Worm (Caenorhabditis elegans) whole organism, early embryonic: ENCODE results near the gene srx-43.

Source experiments
- B0310.2 ChIP-seq: sonication (generic microtip); optimal IDR thresholded peaks from 2 replicates; lab custom pipeline; 2016; ENCODE audit warnings: mild to moderate bottlenecking, missing genetic modification characterization, missing compliant biosample characterization
- F13C5.2 ChIP-seq: sonication (generic microtip); optimal IDR thresholded peaks from 2 replicates; lab custom pipeline; 2017; ENCODE audit warnings: mild to moderate bottlenecking, missing genetic modification characterization, inconsistent platforms, missing compliant biosample characterization
- aly-1 ChIP-seq: sonication (generic microtip); optimal IDR thresholded peaks from 2 replicates; lab custom pipeline; 2016; ENCODE audit warnings: missing genetic modification characterization, missing compliant biosample characterization
- ama-1 ChIP-seq: fragments of 150-350 bp; optimal IDR thresholded peaks from 2 replicates; lab custom pipeline; 2014
- ceh-13 ChIP-seq: fragments of 200-800 bp; sonication (Bioruptor generic); optimal IDR thresholded peaks from 2 replicates; lab custom pipeline; 2018; ENCODE audit warnings: mild to moderate bottlenecking, missing genetic modification characterization, missing compliant biosample characterization
- ceh-36 ChIP-seq: sonication (generic microtip); optimal IDR thresholded peaks from 2 replicates; lab custom pipeline; 2016; ENCODE audit warnings: missing genetic modification characterization, inconsistent platforms, missing compliant biosample characterization
- ets-7 ChIP-seq: sonication (generic microtip); optimal IDR thresholded peaks from 2 replicates; lab custom pipeline; 2016; ENCODE audit warnings: missing genotype, missing genetic modification characterization, missing compliant biosample characterization
- flt-1 ChIP-seq: fragments of 200-800 bp; sonication (Bioruptor generic); IDR thresholded peaks from 2 replicates; pipeline ENCODE4 v1.3.6; 2022; ENCODE audit warnings: missing genetic modification characterization, missing compliant biosample characterization
- hmbx-1 ChIP-seq: sonication (generic microtip); optimal IDR thresholded peaks from 2 replicates; lab custom pipeline; 2016; ENCODE audit warnings: mild to moderate bottlenecking, missing genetic modification characterization, missing compliant biosample characterization
- hmg-4 ChIP-seq: fragments of 200-800 bp; sonication (Bioruptor generic); optimal IDR thresholded peaks from 2 replicates; lab custom pipeline; 2018; ENCODE audit warnings: mild to moderate bottlenecking, missing genetic modification characterization, missing compliant biosample characterization
- hnd-1 ChIP-seq: sonication (generic microtip); optimal IDR thresholded peaks from 2 replicates; lab custom pipeline; 2016; ENCODE audit warnings: missing genetic modification characterization, missing compliant biosample characterization
- pes-1 ChIP-seq: fragments of 200-800 bp; sonication (Bioruptor generic); IDR thresholded peaks from 2 replicates; pipeline ENCODE4 v1.3.6; 2022; ENCODE audit warnings: missing genetic modification reagents, missing genetic modification characterization, missing compliant biosample characterization
- scrt-1 ChIP-seq: fragments of 200-800 bp; sonication (Bioruptor generic); IDR thresholded peaks from 2 replicates; pipeline ENCODE4 v1.3.6; 2022; ENCODE audit warnings: missing genetic modification characterization, missing compliant biosample characterization
- sea-1 ChIP-seq: fragments of 200-800 bp; sonication (Bioruptor generic); conservative IDR thresholded peaks from 2 replicates; pipeline ENCODE4 v1.3.6; 2022; ENCODE audit warnings: missing genetic modification characterization, missing compliant biosample characterization
- tbx-11 ChIP-seq: fragments of 200-800 bp; sonication (Bioruptor generic); IDR thresholded peaks from 2 replicates; pipeline ENCODE4 v1.3.6; 2022; ENCODE audit warnings: missing genetic modification characterization, missing compliant biosample characterization
- tbx-37 ChIP-seq: fragments of 200-800 bp; sonication (Bioruptor generic); conservative IDR thresholded peaks from 2 replicates; pipeline ENCODE4 v1.3.6; 2022; ENCODE audit warnings: missing genetic modification reagents, missing genetic modification characterization, missing compliant biosample characterization
- tra-4 ChIP-seq: sonication (generic microtip); optimal IDR thresholded peaks from 2 replicates; lab custom pipeline; 2017; ENCODE audit warnings: missing genetic modification characterization, missing compliant biosample characterization

Gene srx-43

ce11 chrV:16029237-16029636 is 11.5 kb downstream of the srx-43 start:
- TF ChIP-seq flt-1 (GFP tag; lab: Robert Waterston, UW), result no peak
- no peak for TF ChIP-seq pes-1 (GFP tag; lab: Robert Waterston, UW)
- no peak for TF ChIP-seq F13C5.2 (tag; lab: Kevin White, UChicago)
- no peak for TF ChIP-seq hmbx-1
- TF ChIP-seq sea-1, result no peak
- no peak for TF ChIP-seq tra-4 (tag; lab: Kevin White, UChicago)

- TF ChIP-seq hnd-1 (tag; lab: Kevin White, UChicago) (no peak), ceh-36 (tag; lab: Kevin White, UChicago) (no peak), scrt-1 (GFP tag; lab: Robert Waterston, UW) (no peak), tbx-37 (no peak), tbx-11 (GFP tag; lab: Robert Waterston, UW) (no peak), tra-4 (tag; lab: Kevin White, UChicago) (no peak), B0310.2 (tag; lab: Kevin White, UChicago) (no peak), hmbx-1 (no peak), ama-1 (lab: Kevin White, UChicago) (no peak)
Measured at ce11 chrV:16031571-16031970, 13.8 kb downstream of the srx-43 start, which contains the start of gene T10C6.7. Gene T10C6.7 (minus strand): TSS chrV:16031713.

- no peak for TF ChIP-seq tbx-11 (GFP tag; lab: Robert Waterston, UW)
- TF ChIP-seq flt-1 (GFP tag; lab: Robert Waterston, UW), result no peak
- TF ChIP-seq hnd-1 (tag; lab: Kevin White, UChicago), result no peak
- TF ChIP-seq pes-1 (GFP tag; lab: Robert Waterston, UW), result no peak
- no peak for TF ChIP-seq ceh-13
- TF ChIP-seq F13C5.2 (tag; lab: Kevin White, UChicago), result no peak
- no peak for TF ChIP-seq ama-1 (lab: Kevin White, UChicago)
- TF ChIP-seq aly-1 (tag; lab: Kevin White, UChicago), result no peak
- no peak for TF ChIP-seq hmg-4 (GFP tag; lab: Kevin White, UChicago)
- TF ChIP-seq scrt-1 (GFP tag; lab: Robert Waterston, UW), result no peak
- TF ChIP-seq hmbx-1, result no peak
- TF ChIP-seq B0310.2 (tag; lab: Kevin White, UChicago), result no peak
- TF ChIP-seq ets-7 (tag; lab: Kevin White, UChicago), result no peak
- TF ChIP-seq tbx-37, result no peak
- no peak for TF ChIP-seq sea-1
- no peak for TF ChIP-seq tra-4 (tag; lab: Kevin White, UChicago)
- TF ChIP-seq ceh-36 (tag; lab: Kevin White, UChicago), result no peak
Measured at ce11 chrV:16032761-16033160, 15.0 kb downstream of the srx-43 start, which contains the start of gene T10C6.16. Gene T10C6.16 (minus strand): TSS chrV:16033005.

ce11 chrV:16033491-16033890 is 15.7 kb downstream of the srx-43 start:
- TF ChIP-seq scrt-1 (GFP tag; lab: Robert Waterston, UW) (no peak), B0310.2 (tag; lab: Kevin White, UChicago) (no peak), sea-1 (no peak), hnd-1 (tag; lab: Kevin White, UChicago) (no peak), tbx-11 (GFP tag; lab: Robert Waterston, UW) (no peak), ama-1 (lab: Kevin White, UChicago) (no peak), tbx-37 (no peak), ceh-13 (no peak), pes-1 (GFP tag; lab: Robert Waterston, UW) (no peak), F13C5.2 (tag; lab: Kevin White, UChicago) (no peak), hmbx-1 (no peak), flt-1 (GFP tag; lab: Robert Waterston, UW) (no peak), tra-4 (tag; lab: Kevin White, UChicago) (no peak), hmg-4 (GFP tag; lab: Kevin White, UChicago) (no peak), aly-1 (tag; lab: Kevin White, UChicago) (no peak), ets-7 (tag; lab: Kevin White, UChicago) (no peak), ceh-36 (tag; lab: Kevin White, UChicago) (no peak)

- TF ChIP-seq hnd-1 (tag; lab: Kevin White, UChicago) (no peak), tbx-37 (no peak)
Measured at ce11 chrV:16036166-16036565, 18.4 kb downstream of the srx-43 start, which contains the start of gene T10C6.10. Gene T10C6.10 (plus strand): TSS chrV:16036413.

ce11 chrV:16040140-16040827 is 22.5 kb downstream of the srx-43 start, which contains the start of the genes his-4 and his-3:
Gene his-4 (minus strand): TSS chrV:16040515.
Gene his-3 (plus strand): TSS chrV:16040808.
- peak; percentile 80 for TF ChIP-seq pes-1 (GFP tag; lab: Robert Waterston, UW)
- TF ChIP-seq flt-1 (GFP tag; lab: Robert Waterston, UW), result peak; percentile 59; the same call in 1 of the 2 replicates
- TF ChIP-seq ama-1 (lab: Kevin White, UChicago), result peak; percentile 87
- peak; percentile 58 for TF ChIP-seq aly-1 (tag; lab: Kevin White, UChicago)
- 0 out of 2 replicates have a peak, but pooled peaks have one; percentile 4 for TF ChIP-seq tbx-11 (GFP tag; lab: Robert Waterston, UW)
- peak; percentile 69 for TF ChIP-seq sea-1
- 0 out of 2 replicates have a peak, but pooled peaks have one; percentile 9 for TF ChIP-seq tbx-37

- TF ChIP-seq scrt-1 (GFP tag; lab: Robert Waterston, UW) (0 out of 2 replicates have a peak, but pooled peaks have one; percentile 17), pes-1 (GFP tag; lab: Robert Waterston, UW) (peak; percentile 61), ama-1 (lab: Kevin White, UChicago) (peak; percentile 77), flt-1 (GFP tag; lab: Robert Waterston, UW) (0 out of 2 replicates have a peak, but pooled peaks have one; percentile 6), hmbx-1 (peak; percentile 8), aly-1 (tag; lab: Kevin White, UChicago) (peak; percentile 45)
Measured at ce11 chrV:16040848-16041247, 23.1 kb downstream of the srx-43 start.
